Fruit fly (Drosophila melanogaster) whole organism, wandering third instar larva: ENCODE measurements around the gene CG32249.

Source experiments
- CG32264 ChIP-seq: fragments of 200-800 bp; sonication (Bioruptor generic); optimal IDR thresholded peaks from 2 replicates; lab custom pipeline; 2016; ENCODE audit warnings: missing biosample characterization, missing genetic modification characterization
- CG9705 ChIP-seq: fragments of 200-800 bp; sonication (Bioruptor generic); optimal IDR thresholded peaks from 2 replicates; lab custom pipeline; 2018; ENCODE audit warnings: missing biosample characterization, mild to moderate bottlenecking, missing genetic modification characterization
- CrebA ChIP-seq: fragments of 200-800 bp; sonication (Bioruptor generic); optimal IDR thresholded peaks from 2 replicates; lab custom pipeline; 2016; ENCODE audit warnings: missing biosample characterization, mild to moderate bottlenecking, missing genetic modification characterization, borderline replicate concordance
- Dif ChIP-seq: fragments of 200-275, 200-300 bp; sonication (Bioruptor generic); optimal IDR thresholded peaks from 2 replicates; lab custom pipeline; 2018; ENCODE audit warnings: missing biosample characterization, missing genetic modification characterization; ENCODE audit not compliant: partially characterized antibody
- GATAd ChIP-seq: sonication (Bioruptor generic); optimal IDR thresholded peaks from 2 replicates; lab custom pipeline; 2016; ENCODE audit warnings: missing biosample characterization, missing genetic modification characterization
- HLH106 ChIP-seq: fragments of 200-800 bp; optimal IDR thresholded peaks from 3 replicates; lab custom pipeline; 2019; ENCODE audit warnings: missing biosample characterization, mild to moderate bottlenecking, missing genetic modification characterization, moderate library complexity
- Hnf4 ChIP-seq: fragments of 200-800 bp; sonication (Bioruptor generic); optimal IDR thresholded peaks from 2 replicates; lab custom pipeline; 2016; ENCODE audit warnings: missing biosample characterization, mild to moderate bottlenecking, missing genetic modification characterization
- Hr78 ChIP-seq: fragments of >200 bp; optimal IDR thresholded peaks from 2 replicates; lab custom pipeline; 2017; ENCODE audit warnings: missing biosample characterization, missing genetic modification characterization
- Hr83 ChIP-seq: fragments of 200-300 bp; sonication (Bioruptor generic); optimal IDR thresholded peaks from 2 replicates; lab custom pipeline; 2016; ENCODE audit warnings: missing biosample characterization, mild to moderate bottlenecking, missing genetic modification characterization, moderate library complexity; ENCODE audit not compliant: poor library complexity, severe bottlenecking
- Jra ChIP-seq: sonication (Bioruptor generic); optimal IDR thresholded peaks from 2 replicates; lab custom pipeline; 2016; ENCODE audit warnings: missing biosample characterization, missing genetic modification characterization
- Mio ChIP-seq: sonication (Bioruptor generic); optimal IDR thresholded peaks from 2 replicates; lab custom pipeline; 2016; ENCODE audit warnings: missing biosample characterization, missing genetic modification characterization
- N ChIP-seq: fragments of >200 bp; optimal IDR thresholded peaks from 2 replicates; lab custom pipeline; 2018; ENCODE audit warnings: missing biosample characterization, missing external identifiers, missing genetic modification characterization
- OdsH ChIP-seq: fragments of 200-800 bp; sonication (Bioruptor generic); optimal IDR thresholded peaks from 2 replicates; lab custom pipeline; 2016; ENCODE audit warnings: missing biosample characterization, mild to moderate bottlenecking, missing genetic modification characterization
- Rel ChIP-seq, 2 experiments: fragments of 200-800 bp; sonication (Bioruptor generic) in 1 of 2; optimal IDR thresholded peaks; 2 replicates in 1 of 2; 3 replicates in 1 of 2; lab custom pipeline; 2016 to 2019; ENCODE audit warnings: mild to moderate bottlenecking in 2 of 2, missing biosample characterization in 2 of 2, missing genetic modification characterization in 2 of 2, moderate library complexity in 1 of 2
- Sp1 ChIP-seq: fragments of 200-800 bp; sonication (Bioruptor generic); optimal IDR thresholded peaks from 3 replicates; lab custom pipeline; 2019; ENCODE audit warnings: missing biosample characterization, mild to moderate bottlenecking, missing genetic modification characterization, moderate library complexity
- br ChIP-seq: fragments of 200-800 bp; sonication (Bioruptor generic); optimal IDR thresholded peaks from 2 replicates; lab custom pipeline; 2016; ENCODE audit warnings: missing biosample characterization, missing genetic modification characterization
- brk ChIP-seq: fragments of 200-800 bp; sonication (Bioruptor generic); optimal IDR thresholded peaks from 2 replicates; lab custom pipeline; 2016; ENCODE audit warnings: missing biosample characterization, mild to moderate bottlenecking, missing genetic modification characterization
- dsf ChIP-seq: sonication (Bioruptor generic); optimal IDR thresholded peaks from 2 replicates; lab custom pipeline; 2016; ENCODE audit warnings: missing biosample characterization, missing genetic modification characterization, borderline replicate concordance
- ey ChIP-seq: fragments of 200-800 bp; sonication (Bioruptor generic); optimal IDR thresholded peaks from 2 replicates; lab custom pipeline; 2016; ENCODE audit warnings: missing biosample characterization, missing genetic modification characterization
- foxo ChIP-seq, 2 experiments: fragments of 200-800 bp; sonication (Bioruptor generic); optimal IDR thresholded peaks; 2 replicates in 1 of 2; 3 replicates in 1 of 2; lab custom pipeline; 2016 to 2017; ENCODE audit warnings: missing biosample characterization in 2 of 2, missing genetic modification characterization in 2 of 2
- h ChIP-seq: fragments of 200-800 bp; sonication (Bioruptor generic); optimal IDR thresholded peaks from 3 replicates; lab custom pipeline; 2016; ENCODE audit warnings: missing biosample characterization, mild to moderate bottlenecking, missing genetic modification characterization
- jim ChIP-seq: fragments of 175-275, 200-325 bp; sonication (Bioruptor generic); optimal IDR thresholded peaks from 2 replicates; lab custom pipeline; 2016; ENCODE audit warnings: missing biosample characterization, mild to moderate bottlenecking, missing genetic modification characterization
- lola ChIP-seq: fragments of >200 bp; optimal IDR thresholded peaks from 2 replicates; lab custom pipeline; 2017; ENCODE audit warnings: missing biosample characterization, missing genetic modification characterization
- psq ChIP-seq: fragments of 200-800 bp; sonication (Bioruptor generic); optimal IDR thresholded peaks from 3 replicates; lab custom pipeline; 2017; ENCODE audit warnings: missing biosample characterization, mild to moderate bottlenecking, missing genetic modification characterization, moderate library complexity
- rgr ChIP-seq: fragments of 200-800 bp; sonication (Bioruptor generic); optimal IDR thresholded peaks from 3 replicates; lab custom pipeline; 2016; ENCODE audit warnings: missing biosample characterization, mild to moderate bottlenecking, missing genetic modification characterization
- sage ChIP-seq: fragments of 200-800 bp; sonication (Bioruptor generic); optimal IDR thresholded peaks from 2 replicates; lab custom pipeline; 2016; ENCODE audit warnings: missing biosample characterization, mild to moderate bottlenecking, missing genetic modification characterization
- tai ChIP-seq: sonication (Bioruptor generic); optimal IDR thresholded peaks from 2 replicates; lab custom pipeline; 2016; ENCODE audit warnings: missing biosample characterization, missing genetic modification characterization
- usp ChIP-seq: fragments of >200 bp; optimal IDR thresholded peaks from 2 replicates; lab custom pipeline; 2017; ENCODE audit warnings: missing biosample characterization, missing genetic modification characterization
- woc ChIP-seq: sonication (Bioruptor generic); optimal IDR thresholded peaks from 2 replicates; lab custom pipeline; 2016; ENCODE audit warnings: missing biosample characterization, mild to moderate bottlenecking, missing genetic modification characterization

The CG32249 gene

DNA sequence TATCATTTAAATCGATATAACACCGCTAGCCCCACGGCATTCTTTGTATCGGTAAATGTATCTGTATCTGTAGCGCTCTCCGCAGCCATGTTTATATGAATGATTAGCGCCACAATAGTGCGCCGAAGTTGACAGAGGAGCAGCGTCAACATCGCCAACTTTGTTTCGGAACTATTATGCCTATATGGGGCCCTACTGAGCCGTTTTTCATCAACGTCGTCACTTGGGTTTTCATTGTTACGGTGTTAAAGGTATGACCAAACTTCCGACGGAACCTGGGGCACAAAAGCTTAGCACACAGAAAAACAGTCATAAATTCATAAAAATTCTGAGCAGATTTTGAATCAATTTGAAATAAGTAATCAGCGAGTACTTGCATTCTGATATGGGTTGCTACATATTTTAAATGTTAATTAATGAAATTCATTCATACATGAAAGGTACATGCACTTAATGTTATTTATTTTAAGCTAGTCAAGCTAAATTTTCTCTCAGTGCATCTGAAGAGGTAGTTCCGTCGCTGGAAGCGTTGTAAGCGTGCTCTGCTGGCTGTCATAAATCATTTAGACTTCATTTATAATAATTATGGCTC, 8.3 kb upstream of the CG32249 start, which contains the start of gene CG15023:
TSS of gene CG15023 (minus strand) at position 51 of the 592 bp plus-strand sequence.
- no peak for TF ChIP-seq CG9705
- no peak for TF ChIP-seq ey (GFP tag; lab: Kevin White, UChicago)
- no peak for TF ChIP-seq OdsH (GFP tag; lab: Kevin White, UChicago)
- TF ChIP-seq Jra (GFP tag; lab: Kevin White, UChicago), result no peak
- TF ChIP-seq br (GFP tag; lab: Kevin White, UChicago), result no peak
- no peak for TF ChIP-seq Mio (GFP tag; lab: Kevin White, UChicago)
- no peak for TF ChIP-seq CG32264 (GFP tag; lab: Kevin White, UChicago)
- no peak for TF ChIP-seq HLH106 (tag; lab: Kevin White, UChicago)
- no peak for TF ChIP-seq dsf (GFP tag; lab: Kevin White, UChicago)
- TF ChIP-seq tai (GFP tag; lab: Kevin White, UChicago), result no peak
- TF ChIP-seq GATAd, result no peak
- TF ChIP-seq foxo (GFP tag; optimal IDR thresholded peaks at IDR 0.05; lab: Kevin White, UChicago), result no peak
- TF ChIP-seq Hr83 (GFP tag; lab: Kevin White, UChicago), result no peak
- no peak for TF ChIP-seq sage
- TF ChIP-seq Dif (GFP tag; lab: Kevin White, UChicago), result no peak

dm6 chr3L:4463773-4464301, 6.0 kb upstream of the CG32249 start, which contains the start of gene CG15024:
CG15024 (minus strand) TSS chr3L:4463823.
- TF ChIP-seq jim (GFP tag; lab: Kevin White, UChicago) (no peak), psq (GFP tag; lab: Kevin White, UChicago) (no peak), Rel (GFP tag; optimal IDR thresholded peaks at IDR 0.05; lab: Kevin White, UChicago) (no peak), Rel (tag; optimal IDR thresholded peaks at IDR 0.05; lab: Kevin White, UChicago) (no peak), Hr78 (GFP tag; lab: Kevin White, UChicago) (no peak), HLH106 (tag; lab: Kevin White, UChicago) (no peak), brk (GFP tag; lab: Kevin White, UChicago) (no peak), CG9705 (no peak), Hnf4 (GFP tag; lab: Kevin White, UChicago) (no peak), lola (no peak)
- TF ChIP-seq, all 38 proteins: peak for 0

- TF ChIP-seq N (GFP tag; lab: Kevin White, UChicago), result no peak
- no peak for TF ChIP-seq br (GFP tag; lab: Kevin White, UChicago)
- TF ChIP-seq usp (GFP tag; lab: Kevin White, UChicago), result no peak
- no peak for TF ChIP-seq Sp1 (GFP tag; lab: Kevin White, UChicago)
- no peak for TF ChIP-seq rgr (GFP tag; lab: Kevin White, UChicago)
- no peak for TF ChIP-seq Mio (GFP tag; lab: Kevin White, UChicago)
- no peak for TF ChIP-seq CG32264 (GFP tag; lab: Kevin White, UChicago)
- TF ChIP-seq HLH106 (tag; lab: Kevin White, UChicago), result no peak
- TF ChIP-seq lola, result no peak
- TF ChIP-seq CrebA, result no peak
- TF ChIP-seq OdsH (GFP tag; lab: Kevin White, UChicago), result no peak
- TF ChIP-seq Rel (GFP tag; optimal IDR thresholded peaks at IDR 0.05; lab: Kevin White, UChicago), result no peak
- no peak for TF ChIP-seq Rel (tag; optimal IDR thresholded peaks at IDR 0.05; lab: Kevin White, UChicago)
- TF ChIP-seq woc (GFP tag; lab: Kevin White, UChicago), result no peak
- no peak for TF ChIP-seq dsf (GFP tag; lab: Kevin White, UChicago)
- TF ChIP-seq psq (GFP tag; lab: Kevin White, UChicago), result no peak
- TF ChIP-seq h, result no peak
- no peak for TF ChIP-seq ey (GFP tag; lab: Kevin White, UChicago)
Measured at dm6 chr3L:4466530-4466929, 3.3 kb upstream of the CG32249 start, which contains the start of gene CG32241. CG32241 (minus strand) TSS chr3L:4466630.

DNA sequence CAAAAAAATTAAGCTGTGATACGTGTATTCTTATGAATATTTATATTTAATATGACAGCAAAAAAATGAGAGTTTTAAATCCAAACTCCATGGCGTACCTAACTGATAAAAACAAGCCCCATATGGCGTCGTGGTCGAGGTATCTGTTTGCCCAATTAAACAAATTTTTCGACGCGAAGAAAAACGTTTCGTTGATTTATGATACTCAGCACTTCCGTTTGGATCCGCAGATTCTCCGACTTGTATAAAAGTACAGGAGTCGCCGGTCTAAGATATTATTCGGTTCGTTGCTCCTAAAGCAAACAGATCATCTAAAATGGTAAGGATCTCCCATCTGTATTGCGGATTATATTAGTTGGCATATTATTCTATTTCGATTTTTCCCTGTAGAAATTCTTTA, 1.6 kb downstream of the CG32249 start, which contains the start of gene CG32248:
TSS of gene CG32248 (plus strand) at position 301 of the 400 bp plus-strand sequence.
- TF ChIP-seq HLH106 (tag; lab: Kevin White, UChicago) (no peak), tai (GFP tag; lab: Kevin White, UChicago) (no peak), br (GFP tag; lab: Kevin White, UChicago) (no peak), Dif (GFP tag; lab: Kevin White, UChicago) (no peak), woc (GFP tag; lab: Kevin White, UChicago) (no peak), foxo (GFP tag; optimal IDR thresholded peaks at IDR 0.05; lab: Kevin White, UChicago) (no peak)
